Fruit fly (Drosophila melanogaster): ENCODE data around the gene sqz.

Gene sqz

dm6 chr3R:19181214-19181613 lies 17.2 kb downstream of the sqz start:
- TF ChIP-seq psq (optimal IDR thresholded peaks at IDR 0.05) (no peak), Sin3A (optimal IDR thresholded peaks at IDR 0.05) (no peak), h (optimal IDR thresholded peaks at IDR 0.05) (no peak), ttk (optimal IDR thresholded peaks at IDR 0.05) (no peak), insv (optimal IDR thresholded peaks at IDR 0.05) (no peak), Myc (optimal IDR thresholded peaks at IDR 0.05) (no peak)

- TF ChIP-seq ttk (optimal IDR thresholded peaks at IDR 0.05) (no peak), Sin3A (optimal IDR thresholded peaks at IDR 0.05) (no peak), insv (optimal IDR thresholded peaks at IDR 0.05) (no peak), h (optimal IDR thresholded peaks at IDR 0.05) (no peak), Myc (optimal IDR thresholded peaks at IDR 0.05) (no peak), psq (optimal IDR thresholded peaks at IDR 0.05) (no peak)
Observed at dm6 chr3R:19182848-19183247, 18.8 kb downstream of the sqz start.

dm6 chr3R:19187717-19188149 lies 23.7 kb downstream of the sqz start:
- TF ChIP-seq insv (optimal IDR thresholded peaks at IDR 0.05) = no peak
- no peak for TF ChIP-seq ttk (optimal IDR thresholded peaks at IDR 0.05)
- TF ChIP-seq Myc (optimal IDR thresholded peaks at IDR 0.05) = no peak
- no peak for TF ChIP-seq h (optimal IDR thresholded peaks at IDR 0.05)
- TF ChIP-seq Sin3A (optimal IDR thresholded peaks at IDR 0.05) = no peak
- TF ChIP-seq psq (optimal IDR thresholded peaks at IDR 0.05) = no peak

- TF ChIP-seq ttk (optimal IDR thresholded peaks at IDR 0.05) (no peak), Sin3A (optimal IDR thresholded peaks at IDR 0.05) (no peak), psq (optimal IDR thresholded peaks at IDR 0.05) (no peak), h (optimal IDR thresholded peaks at IDR 0.05) (no peak), Myc (optimal IDR thresholded peaks at IDR 0.05) (no peak), insv (optimal IDR thresholded peaks at IDR 0.05) (no peak)
Observed at dm6 chr3R:19190020-19190419, 26.0 kb downstream of the sqz start.

dm6 chr3R:19211778-19212177 lies 47.8 kb downstream of the sqz start, which contains the start of gene cry:
Gene cry, plus strand, starts transcription at chr3R:19212154.
- no peak for TF ChIP-seq insv (optimal IDR thresholded peaks at IDR 0.05)
- TF ChIP-seq ttk (optimal IDR thresholded peaks at IDR 0.05) = no peak
- no peak for TF ChIP-seq Sin3A (optimal IDR thresholded peaks at IDR 0.05)
- no peak for TF ChIP-seq Myc (optimal IDR thresholded peaks at IDR 0.05)
- TF ChIP-seq h (optimal IDR thresholded peaks at IDR 0.05) = no peak
- no peak for TF ChIP-seq psq (optimal IDR thresholded peaks at IDR 0.05)

dm6 chr3R:19212545-19213176 lies 48.6 kb downstream of the sqz start:
- no peak for TF ChIP-seq Sin3A (optimal IDR thresholded peaks at IDR 0.05)
- TF ChIP-seq h (optimal IDR thresholded peaks at IDR 0.05) = no peak
- TF ChIP-seq insv (optimal IDR thresholded peaks at IDR 0.05) = no peak
- TF ChIP-seq ttk (optimal IDR thresholded peaks at IDR 0.05) = no peak
- no peak for TF ChIP-seq Myc (optimal IDR thresholded peaks at IDR 0.05)
- TF ChIP-seq psq (optimal IDR thresholded peaks at IDR 0.05) = no peak
